Worm (Caenorhabditis elegans) whole organism, midembryonic: ENCODE data around the gene C43D7.4.

Experiments
- cog-1 ChIP-seq: sonication (generic microtip); optimal IDR thresholded peaks from 2 replicates; lab custom pipeline; 2016; ENCODE audit warnings: missing genetic modification characterization, missing compliant biosample characterization
- flt-1 ChIP-seq: fragments of 200-800 bp; sonication (Bioruptor generic); IDR thresholded peaks from 2 replicates; pipeline ENCODE4 v1.3.6; 2022; ENCODE audit warnings: missing genetic modification characterization, missing compliant biosample characterization
- med-1 ChIP-seq: sonication (generic microtip); optimal IDR thresholded peaks from 2 replicates; lab custom pipeline; 2017; ENCODE audit warnings: missing genetic modification characterization, mild to moderate bottlenecking, missing compliant biosample characterization, antibody characterized with exemption, missing genetic modification reagents; ENCODE audit not compliant: insufficient read depth
- tab-1 ChIP-seq: fragments of 200-800 bp; sonication (Bioruptor generic); IDR thresholded peaks from 2 replicates; pipeline ENCODE4 v1.3.6; 2022; ENCODE audit warnings: missing genetic modification characterization, missing compliant biosample characterization
- ztf-29 ChIP-seq: fragments of 200-800 bp; sonication (Bioruptor generic); IDR thresholded peaks from 2 replicates; pipeline ENCODE4 v1.3.6; 2022; ENCODE audit warnings: missing genetic modification reagents, missing genetic modification characterization, missing compliant biosample characterization

ce11 chrV:19356717-19357116, 34.4 kb upstream of the C43D7.4 start:
- no peak for TF ChIP-seq flt-1 (GFP tag; lab: Robert Waterston, UW)
- no peak for TF ChIP-seq cog-1 (tag; lab: Kevin White, UChicago)
- no peak for TF ChIP-seq med-1 (GFP tag; lab: Kevin White, UChicago)
- no peak for TF ChIP-seq tab-1
- no peak for TF ChIP-seq ztf-29 (GFP tag; lab: Robert Waterston, UW)
